Fruit fly (Drosophila melanogaster) whole organism, larva: Measurements from ENCODE around the gene CG4438.

ENCODE experiments used
- noc ChIP-seq: fragments of 200-800 bp; sonication (Bioruptor generic); optimal IDR thresholded peaks from 3 replicates; lab custom pipeline; 2019; ENCODE audit warnings: missing biosample characterization, mild to moderate bottlenecking, missing genetic modification characterization, moderate library complexity

CG4438 gene

dm6 chr2L:9397888-9398287 is at the start of gene CG4438:
Gene CG4438, minus strand, starts transcription at chr2L:9397988.
- TF ChIP-seq noc (tag; lab: Kevin White, UChicago), result no peak

dm6 chr2L:9446398-9446945 is 48.7 kb upstream of the CG4438 start:
- TF ChIP-seq noc (tag; lab: Kevin White, UChicago), result no peak

- TF ChIP-seq noc (tag; lab: Kevin White, UChicago), result no peak
These were observed 48.0 kb upstream of the CG4438 start for dm6 chr2L:9445753-9446152.

- TF ChIP-seq noc (tag; lab: Kevin White, UChicago), result no peak
These were observed 45.1 kb upstream of the CG4438 start for dm6 chr2L:9442795-9443287.

dm6 chr2L:9440640-9441039 is 42.9 kb upstream of the CG4438 start, which contains the start of gene CG33723:
Gene CG33723, minus strand, starts transcription at chr2L:9440740.
- TF ChIP-seq noc (tag; lab: Kevin White, UChicago), result no peak

- no peak for TF ChIP-seq noc (tag; lab: Kevin White, UChicago)
These were observed 40.4 kb upstream of the CG4438 start for dm6 chr2L:9438227-9438626.

dm6 chr2L:9437216-9437715 is 39.5 kb upstream of the CG4438 start, which contains the start of gene numb:
Gene numb, plus strand, starts transcription at chr2L:9437469.
- no peak for TF ChIP-seq noc (tag; lab: Kevin White, UChicago)

- TF ChIP-seq noc (tag; lab: Kevin White, UChicago), result no peak
These were observed 38.7 kb upstream of the CG4438 start, which contains the start of gene RpS28-like for dm6 chr2L:9436504-9436903. Gene RpS28-like, plus strand, starts transcription at chr2L:9436804.

dm6 chr2L:9435099-9435498 is 37.3 kb upstream of the CG4438 start, which contains the start of gene CG3769:
Gene CG3769, plus strand, starts transcription at chr2L:9435399.
- no peak for TF ChIP-seq noc (tag; lab: Kevin White, UChicago)

dm6 chr2L:9430992-9431602 is 33.3 kb upstream of the CG4438 start, which contains the start of the genes FucTB and scat:
Gene FucTB, minus strand, starts transcription at chr2L:9431052.
Gene scat, plus strand, starts transcription at chr2L:9431405.
- TF ChIP-seq noc (tag; lab: Kevin White, UChicago), result peak; percentile 80

dm6 chr2L:9427570-9427969 is 29.8 kb upstream of the CG4438 start, which contains the start of gene CG42847:
Gene CG42847, plus strand, starts transcription at chr2L:9427870.
- TF ChIP-seq noc (tag; lab: Kevin White, UChicago), result no peak

dm6 chr2L:9426534-9426933 is 28.7 kb upstream of the CG4438 start, which contains the start of gene Fbp2:
Gene Fbp2, plus strand, starts transcription at chr2L:9426784.
- TF ChIP-seq noc (tag; lab: Kevin White, UChicago), result no peak

dm6 chr2L:9424193-9424592 is 26.4 kb upstream of the CG4438 start:
- TF ChIP-seq noc (tag; lab: Kevin White, UChicago), result no peak

dm6 chr2L:9421312-9421711 is 23.5 kb upstream of the CG4438 start:
- no peak for TF ChIP-seq noc (tag; lab: Kevin White, UChicago)

dm6 chr2L:9420660-9421059 is 22.9 kb upstream of the CG4438 start:
- no peak for TF ChIP-seq noc (tag; lab: Kevin White, UChicago)

- no peak for TF ChIP-seq noc (tag; lab: Kevin White, UChicago)
These were observed 18.5 kb upstream of the CG4438 start, which contains the start of gene Mco1 for dm6 chr2L:9416244-9416758. Gene Mco1, plus strand, starts transcription at chr2L:9416588.
